Worm (Caenorhabditis elegans) whole organism, mixed stage, embryonic: ENCODE measurements around the gene F38H4.5.

ENCODE experiments used
- blmp-1 ChIP-seq: fragments of 150-350 bp; optimal IDR thresholded peaks from 2 replicates; lab custom pipeline; 2014; ENCODE audit warnings: missing biosample characterization, missing genetic modification characterization
- mep-1 ChIP-seq: fragments of 150-350 bp; optimal IDR thresholded peaks from 2 replicates; lab custom pipeline; 2017; ENCODE audit warnings: missing biosample characterization, missing genetic modification reagents, missing genetic modification characterization, inconsistent platforms
- nhr-237 ChIP-seq: fragments of 150-350 bp; optimal IDR thresholded peaks from 2 replicates; lab custom pipeline; 2014; ENCODE audit warnings: missing biosample characterization, missing genetic modification characterization
- nhr-28 ChIP-seq: fragments of 150-350 bp; optimal IDR thresholded peaks from 2 replicates; lab custom pipeline; 2014; ENCODE audit warnings: missing biosample characterization, missing genetic modification characterization
- snpc-4 ChIP-seq: fragments of 150-350 bp; optimal IDR thresholded peaks from 2 replicates; lab custom pipeline; 2014; ENCODE audit warnings: missing biosample characterization, missing genetic modification characterization
- unc-39 ChIP-seq: fragments of 150-350 bp; optimal IDR thresholded peaks from 2 replicates; lab custom pipeline; 2014; ENCODE audit warnings: missing biosample characterization, missing genetic modification characterization
- unc-62 ChIP-seq: fragments of 150-350 bp; optimal IDR thresholded peaks from 2 replicates; lab custom pipeline; 2014; ENCODE audit warnings: missing biosample characterization, missing genetic modification reagents, missing genetic modification characterization

DNA sequence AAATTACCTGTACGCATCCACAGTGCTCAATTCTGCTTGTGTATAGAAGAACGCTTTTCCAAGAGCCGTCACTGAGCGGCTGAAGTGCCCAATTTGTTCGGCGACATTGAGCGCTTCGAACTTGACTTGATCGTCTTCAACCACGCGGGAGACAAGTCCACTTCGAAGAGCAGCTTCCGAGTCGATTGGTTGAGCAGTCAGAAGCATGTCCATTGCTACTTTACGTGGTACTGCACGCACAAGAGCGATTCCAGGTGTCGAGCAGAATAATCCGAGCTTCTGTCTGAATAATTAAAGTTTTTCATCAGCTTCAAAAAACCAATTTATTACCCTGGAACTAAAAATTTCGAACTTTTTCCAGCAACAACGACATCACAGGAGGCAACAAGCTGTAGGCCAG is 3.4 kb downstream of the F38H4.5 start:
- TF ChIP-seq nhr-237 (tag; lab: Kevin White, UChicago) = no peak
- no peak for TF ChIP-seq unc-62 (GFP tag; lab: Kevin White, UChicago)
- TF ChIP-seq unc-39 = no peak
- TF ChIP-seq snpc-4 (tag; lab: Kevin White, UChicago) = no peak
- TF ChIP-seq blmp-1 (tag; lab: Kevin White, UChicago) = no peak
- TF ChIP-seq nhr-28 (tag; lab: Kevin White, UChicago) = no peak
- no peak for TF ChIP-seq mep-1 (tag; lab: Kevin White, UChicago)
